Fruit fly (Drosophila melanogaster): Measurements from ENCODE around the gene CG15536.

The CG15536 gene

DNA sequence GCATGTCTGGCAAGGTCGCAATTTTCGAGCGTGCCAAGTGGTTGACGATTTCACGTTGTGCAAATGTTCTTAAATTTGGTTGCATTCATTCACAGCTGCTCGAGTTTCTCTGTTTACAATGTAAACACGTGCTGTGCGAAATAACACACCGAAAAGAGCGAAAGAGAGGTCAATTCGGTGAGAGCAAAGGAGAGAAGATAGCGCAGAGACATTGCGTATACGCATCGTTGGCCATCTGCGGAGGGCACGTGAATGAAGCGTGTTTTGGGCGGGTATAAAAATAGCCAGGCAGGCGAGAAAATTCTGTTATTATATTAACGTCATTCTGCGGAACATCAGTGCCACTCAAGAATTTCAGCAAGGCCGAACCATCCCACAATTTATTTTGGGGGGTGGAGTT is 29.5 kb upstream of the CG15536 start:
- TF ChIP-seq h (optimal IDR thresholded peaks at IDR 0.05) (no peak), Sin3A (optimal IDR thresholded peaks at IDR 0.05) (no peak), Myc (optimal IDR thresholded peaks at IDR 0.05) (no peak), insv (optimal IDR thresholded peaks at IDR 0.05) (no peak), psq (optimal IDR thresholded peaks at IDR 0.05) (no peak), ttk (optimal IDR thresholded peaks at IDR 0.05) (no peak)

DNA sequence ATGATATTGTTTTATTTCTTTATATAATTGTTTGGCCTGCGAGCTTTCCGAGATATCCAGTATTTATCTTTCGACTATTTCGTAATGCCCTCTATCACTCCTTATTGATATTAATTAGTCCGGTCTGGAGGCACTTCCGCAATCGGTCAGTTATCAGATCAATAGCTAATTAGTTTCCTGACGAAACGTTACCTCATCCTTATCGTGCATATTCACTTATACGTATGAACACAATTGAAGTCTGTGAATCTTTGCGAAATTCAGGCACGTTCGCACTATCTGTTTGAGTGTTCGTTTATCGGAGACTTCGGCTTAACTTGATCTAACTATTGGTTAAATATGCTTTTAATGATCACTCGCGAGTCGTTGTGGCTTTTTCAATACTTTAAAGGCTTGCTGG is 28.3 kb upstream of the CG15536 start:
- no peak for TF ChIP-seq psq (optimal IDR thresholded peaks at IDR 0.05)

- no peak for TF ChIP-seq h (optimal IDR thresholded peaks at IDR 0.05)
- no peak for TF ChIP-seq insv (optimal IDR thresholded peaks at IDR 0.05)
- TF ChIP-seq ttk (optimal IDR thresholded peaks at IDR 0.05) = no peak
- no peak for TF ChIP-seq Sin3A (optimal IDR thresholded peaks at IDR 0.05)
- TF ChIP-seq Myc (optimal IDR thresholded peaks at IDR 0.05) = no peak
- TF ChIP-seq psq (optimal IDR thresholded peaks at IDR 0.05) = no peak
These were observed 25.9 kb upstream of the CG15536 start for dm6 chr3R:30450690-30451343.

dm6 chr3R:30450224-30450623 is 25.3 kb upstream of the CG15536 start:
- no peak for TF ChIP-seq h (optimal IDR thresholded peaks at IDR 0.05)
- no peak for TF ChIP-seq ttk (optimal IDR thresholded peaks at IDR 0.05)
- TF ChIP-seq Sin3A (optimal IDR thresholded peaks at IDR 0.05) = no peak
- TF ChIP-seq psq (optimal IDR thresholded peaks at IDR 0.05) = no peak
- TF ChIP-seq Myc (optimal IDR thresholded peaks at IDR 0.05) = no peak
- TF ChIP-seq insv (optimal IDR thresholded peaks at IDR 0.05) = no peak

dm6 chr3R:30449446-30449845 is 24.5 kb upstream of the CG15536 start:
- TF ChIP-seq h (optimal IDR thresholded peaks at IDR 0.05) = no peak
- no peak for TF ChIP-seq Sin3A (optimal IDR thresholded peaks at IDR 0.05)
- no peak for TF ChIP-seq Myc (optimal IDR thresholded peaks at IDR 0.05)
- no peak for TF ChIP-seq ttk (optimal IDR thresholded peaks at IDR 0.05)
- no peak for TF ChIP-seq psq (optimal IDR thresholded peaks at IDR 0.05)
- no peak for TF ChIP-seq insv (optimal IDR thresholded peaks at IDR 0.05)

dm6 chr3R:30444946-30445345 is 20.0 kb upstream of the CG15536 start, which contains the start of gene Osi23:
Osi23 (minus strand) TSS chr3R:30445046.
- no peak for TF ChIP-seq Sin3A (optimal IDR thresholded peaks at IDR 0.05)
- no peak for TF ChIP-seq h (optimal IDR thresholded peaks at IDR 0.05)

DNA sequence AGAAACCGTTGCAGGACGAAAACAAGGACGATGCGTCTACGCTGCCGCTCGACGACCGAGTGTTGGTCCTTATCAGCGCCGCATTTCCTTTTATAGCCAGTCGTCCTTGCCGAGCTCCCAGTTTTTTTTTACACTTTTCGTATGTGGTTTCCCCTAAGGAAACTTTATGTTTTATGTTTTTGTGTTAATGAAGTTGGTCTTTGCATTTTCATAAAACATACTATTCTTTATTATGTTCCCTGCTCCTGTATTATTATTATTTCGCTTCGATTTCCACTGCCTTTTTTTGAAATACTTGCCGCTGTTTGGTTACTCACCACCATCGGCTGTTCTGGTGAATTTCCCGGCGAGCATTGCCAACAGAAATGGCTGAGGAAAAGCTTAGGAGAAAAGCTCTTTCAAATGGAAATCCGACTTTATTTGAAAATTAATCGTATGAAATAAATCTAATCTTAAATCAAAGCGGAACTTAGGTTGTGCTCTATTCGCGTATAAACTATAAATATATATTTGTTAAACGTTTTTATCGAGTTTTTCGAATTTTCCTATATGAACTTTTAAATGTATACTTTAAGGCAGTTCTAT is 18.7 kb upstream of the CG15536 start, which contains the start of gene CG15537:
CG15537 (minus strand) TSS at position 51 of the 585 bp plus-strand sequence.
- TF ChIP-seq insv (optimal IDR thresholded peaks at IDR 0.05) (no peak), psq (optimal IDR thresholded peaks at IDR 0.05) (no peak), Sin3A (optimal IDR thresholded peaks at IDR 0.05) (no peak), Myc (optimal IDR thresholded peaks at IDR 0.05) (no peak), h (optimal IDR thresholded peaks at IDR 0.05) (no peak), ttk (optimal IDR thresholded peaks at IDR 0.05) (no peak)

dm6 chr3R:30431258-30432114 is 6.5 kb upstream of the CG15536 start, which contains the start of gene CG15534:
CG15534 (plus strand) TSS chr3R:30432064.
- TF ChIP-seq ttk (optimal IDR thresholded peaks at IDR 0.05) (no peak), insv (optimal IDR thresholded peaks at IDR 0.05) (no peak), h (optimal IDR thresholded peaks at IDR 0.05) (no peak), psq (optimal IDR thresholded peaks at IDR 0.05) (no peak), Myc (optimal IDR thresholded peaks at IDR 0.05) (no peak)

DNA sequence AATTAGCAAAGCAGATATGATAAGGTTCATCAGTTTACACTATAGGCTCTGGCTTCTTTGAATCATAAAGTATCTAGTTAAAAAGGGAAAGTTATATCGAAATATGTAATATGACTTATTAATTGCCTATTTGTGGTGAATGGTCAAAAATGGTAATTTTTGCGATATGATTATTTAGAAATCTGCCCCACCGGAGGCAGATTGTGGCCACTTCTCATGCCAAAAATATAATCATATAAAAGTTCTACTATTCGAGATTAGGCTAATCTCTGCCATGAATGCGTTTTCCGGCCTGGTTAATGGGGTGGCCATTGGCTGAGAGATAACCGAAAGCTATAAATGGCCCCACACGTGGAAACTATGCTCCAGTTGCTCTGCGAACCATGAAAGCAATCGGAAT is 3.5 kb upstream of the CG15536 start, which contains the start of gene CG15533:
CG15533 (plus strand) TSS at position 362 of the 400 bp plus-strand sequence.
- TF ChIP-seq h (optimal IDR thresholded peaks at IDR 0.05) = no peak
- no peak for TF ChIP-seq Myc (optimal IDR thresholded peaks at IDR 0.05)
- no peak for TF ChIP-seq psq (optimal IDR thresholded peaks at IDR 0.05)
- TF ChIP-seq ttk (optimal IDR thresholded peaks at IDR 0.05) = no peak
- TF ChIP-seq insv (optimal IDR thresholded peaks at IDR 0.05) = no peak

DNA sequence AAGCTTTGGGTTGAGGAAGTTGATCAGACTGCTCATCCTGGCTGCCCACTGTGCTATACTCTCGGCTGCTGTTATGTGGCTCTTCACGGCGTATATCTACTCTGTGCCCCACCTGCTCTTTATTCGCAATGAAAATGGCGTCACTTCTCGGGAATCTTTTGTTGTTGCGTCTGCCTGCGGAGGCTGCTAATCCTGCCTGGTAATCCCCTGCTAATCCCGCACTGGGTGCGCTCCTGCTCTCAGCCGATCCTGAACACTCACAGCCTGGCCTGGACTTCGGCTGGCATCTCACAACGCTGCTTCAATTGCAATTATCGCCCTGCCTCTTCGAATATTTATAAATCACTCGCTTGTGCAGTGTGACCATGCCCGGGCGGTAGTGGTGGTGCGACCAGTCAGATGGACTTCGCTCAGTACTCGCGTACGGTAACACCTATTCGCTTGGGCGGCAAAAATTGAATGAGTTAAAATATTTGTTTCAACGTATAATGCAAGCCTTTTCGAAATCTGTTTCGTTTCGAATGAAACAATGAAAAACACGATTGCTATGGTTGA is 2.9 kb upstream of the CG15536 start, which contains the start of gene CG2218:
CG2218 (minus strand) TSS at position 472 of the 555 bp plus-strand sequence.
- TF ChIP-seq Sin3A (optimal IDR thresholded peaks at IDR 0.05) = no peak

DNA sequence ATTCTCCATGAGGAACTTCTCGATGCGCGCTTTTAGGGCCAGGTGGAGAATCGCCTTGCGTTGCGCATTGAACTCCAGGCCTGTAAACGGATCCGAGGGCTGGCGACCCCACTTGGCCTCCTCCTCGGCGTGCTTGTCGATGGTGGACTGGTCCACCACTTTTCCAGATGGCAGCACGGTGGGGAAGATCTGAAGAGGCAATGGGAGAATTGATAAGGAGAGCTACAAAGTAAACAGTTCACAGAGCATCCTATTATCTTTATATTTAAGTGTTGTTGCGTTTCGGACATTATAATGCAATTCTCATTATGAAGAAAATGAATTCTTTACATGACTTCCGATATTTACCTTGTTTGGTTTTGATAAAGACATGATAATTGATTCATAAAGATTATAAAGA is 1.7 kb upstream of the CG15536 start:
- TF ChIP-seq insv (optimal IDR thresholded peaks at IDR 0.05) = no peak
- no peak for TF ChIP-seq h (optimal IDR thresholded peaks at IDR 0.05)
- no peak for TF ChIP-seq ttk (optimal IDR thresholded peaks at IDR 0.05)
- TF ChIP-seq Myc (optimal IDR thresholded peaks at IDR 0.05) = no peak
- TF ChIP-seq Sin3A (optimal IDR thresholded peaks at IDR 0.05) = no peak
- TF ChIP-seq psq (optimal IDR thresholded peaks at IDR 0.05) = no peak

DNA sequence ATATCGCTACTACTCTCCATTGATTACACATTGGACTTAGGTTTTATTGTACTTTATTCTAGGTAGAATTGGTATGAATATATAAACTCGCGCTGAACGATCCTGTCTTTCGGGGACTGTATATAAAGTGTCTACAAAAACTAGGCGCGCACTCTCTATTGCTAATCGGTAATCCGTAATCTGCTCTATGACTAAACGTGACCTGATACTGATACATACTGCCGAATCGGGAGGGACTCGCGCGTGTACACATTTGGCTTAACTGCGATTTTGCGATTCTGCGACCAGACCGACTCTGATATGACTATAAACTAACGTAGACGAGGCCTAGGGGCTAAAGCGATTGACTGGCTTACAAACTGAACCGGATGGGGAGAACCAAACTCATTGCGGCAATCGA is 660 bp upstream of the CG15536 start:
- no peak for TF ChIP-seq insv (optimal IDR thresholded peaks at IDR 0.05)
- no peak for TF ChIP-seq Myc (optimal IDR thresholded peaks at IDR 0.05)
- no peak for TF ChIP-seq ttk (optimal IDR thresholded peaks at IDR 0.05)
- no peak for TF ChIP-seq h (optimal IDR thresholded peaks at IDR 0.05)
- no peak for TF ChIP-seq psq (optimal IDR thresholded peaks at IDR 0.05)
- no peak for TF ChIP-seq Sin3A (optimal IDR thresholded peaks at IDR 0.05)
